Worm (Caenorhabditis elegans) whole organism, late embryonic: ENCODE measurements around the gene nape-2.

Experiments
- Y22D7AL.16 ChIP-seq: sonication (generic microtip); optimal IDR thresholded peaks from 2 replicates; lab custom pipeline; 2016; ENCODE audit warnings: missing genetic modification characterization, missing compliant biosample characterization
- ceh-18 ChIP-seq: sonication (generic microtip); optimal IDR thresholded peaks from 2 replicates; lab custom pipeline; 2016; ENCODE audit warnings: missing genetic modification characterization, missing compliant biosample characterization
- ceh-34 ChIP-seq: sonication (generic microtip); optimal IDR thresholded peaks from 2 replicates; lab custom pipeline; 2016; ENCODE audit warnings: mild to moderate bottlenecking, missing genetic modification characterization, missing compliant biosample characterization
- gmeb-2 ChIP-seq: sonication (generic microtip); optimal IDR thresholded peaks from 2 replicates; lab custom pipeline; 2016; ENCODE audit warnings: missing genetic modification characterization, inconsistent platforms, missing compliant biosample characterization
- lin-11 ChIP-seq: fragments of 200-800 bp; sonication (Bioruptor generic); optimal IDR thresholded peaks from 2 replicates; lab custom pipeline; 2018; ENCODE audit warnings: mild to moderate bottlenecking, missing genetic modification characterization, missing compliant biosample characterization
- odd-2 ChIP-seq: sonication (generic microtip); optimal IDR thresholded peaks from 2 replicates; lab custom pipeline; 2017; ENCODE audit warnings: antibody characterized with exemption, mild to moderate bottlenecking, missing genetic modification characterization, missing compliant biosample characterization
- pqm-1 ChIP-seq: sonication (generic microtip); optimal IDR thresholded peaks from 2 replicates; lab custom pipeline; 2016; ENCODE audit warnings: missing genetic modification characterization, missing compliant biosample characterization
- pros-1 ChIP-seq: fragments of 150-350 bp; optimal IDR thresholded peaks from 2 replicates; lab custom pipeline; 2014; ENCODE audit warnings: missing biosample characterization, missing genetic modification reagents, missing genetic modification characterization
- tbx-2 ChIP-seq: sonication (generic microtip); optimal IDR thresholded peaks from 2 replicates; lab custom pipeline; 2016; ENCODE audit warnings: missing genetic modification characterization, missing compliant biosample characterization

ce11 chrIV:3766589-3766988, 27.9 kb upstream of the nape-2 start, which contains the start of gene vab-2:
- TF ChIP-seq gmeb-2 (tag; lab: Kevin White, UChicago), result no peak
- TF ChIP-seq ceh-18 (tag; lab: Kevin White, UChicago), result no peak
- no peak for TF ChIP-seq odd-2
- no peak for TF ChIP-seq pros-1 (tag; lab: Kevin White, UChicago)
- TF ChIP-seq Y22D7AL.16 (tag; lab: Kevin White, UChicago), result no peak
- TF ChIP-seq lin-11 (tag; lab: Kevin White, UChicago), result no peak
- TF ChIP-seq pqm-1 (tag; lab: Kevin White, UChicago), result no peak
- TF ChIP-seq tbx-2 (tag; lab: Kevin White, UChicago), result no peak
- TF ChIP-seq ceh-34 (tag; lab: Kevin White, UChicago), result no peak
